Worm (Caenorhabditis elegans) whole organism, L3 larva: ENCODE data around the gene lst-5.
"Not testable (repeated sequence)": the region's sequence is repeated elsewhere in the genome, so short reads cannot be mapped to it uniquely, and the experiment has no call there.

Experiments
- R02D3.7 ChIP-seq: fragments of 150-350 bp; optimal IDR thresholded peaks from 2 replicates; lab custom pipeline; 2014; ENCODE audit warnings: missing biosample characterization, missing genetic modification characterization
- aly-2 ChIP-seq: fragments of 150-350 bp; optimal IDR thresholded peaks from 2 replicates; lab custom pipeline; 2014; ENCODE audit warnings: missing biosample characterization, missing genetic modification characterization
- ceh-16 ChIP-seq: sonication (generic microtip); optimal IDR thresholded peaks from 2 replicates; lab custom pipeline; 2017; ENCODE audit warnings: missing biosample characterization, missing genetic modification characterization
- ceh-28 ChIP-seq: fragments of 150-350 bp; optimal IDR thresholded peaks from 2 replicates; lab custom pipeline; 2014; ENCODE audit warnings: missing biosample characterization, missing genetic modification reagents, missing genetic modification characterization
- ceh-82 ChIP-seq: fragments of 150-350 bp; optimal IDR thresholded peaks from 2 replicates; lab custom pipeline; 2014; ENCODE audit warnings: missing biosample characterization, missing genetic modification characterization
- ceh-9 ChIP-seq: sonication (generic microtip); optimal IDR thresholded peaks from 2 replicates; lab custom pipeline; 2018; ENCODE audit warnings: missing biosample characterization, missing genetic modification characterization
- daf-12 ChIP-seq: fragments of 150-350 bp; optimal IDR thresholded peaks from 2 replicates; lab custom pipeline; 2014; ENCODE audit warnings: missing biosample characterization, missing genetic modification reagents, missing genetic modification characterization
- egl-27 ChIP-seq: sonication (generic microtip); optimal IDR thresholded peaks from 4 replicates; lab custom pipeline; 2017; ENCODE audit warnings: missing biosample characterization, missing genetic modification reagents, missing genetic modification characterization
- egl-5 ChIP-seq: fragments of 150-350 bp; optimal IDR thresholded peaks from 2 replicates; lab custom pipeline; 2017; ENCODE audit warnings: missing biosample characterization, missing genetic modification reagents, missing genetic modification characterization, inconsistent platforms
- elt-1 ChIP-seq: fragments of 150-350 bp; optimal IDR thresholded peaks from 2 replicates; lab custom pipeline; 2014; ENCODE audit warnings: missing biosample characterization, missing genetic modification characterization
- elt-2 ChIP-seq: sonication (generic microtip); optimal IDR thresholded peaks from 2 replicates; lab custom pipeline; 2016; ENCODE audit warnings: missing genetic modification reagents, mild to moderate bottlenecking, missing genetic modification characterization, missing compliant biosample characterization
- elt-3 ChIP-seq, 3 experiments: fragments of 150-350 bp in 1 of 3; sonication (generic microtip) in 2 of 3; optimal IDR thresholded peaks; 2 replicates in 2 of 3; 4 replicates in 1 of 3; lab custom pipeline; 2014 to 2017; ENCODE audit warnings: missing biosample characterization in 3 of 3, missing genetic modification characterization in 3 of 3
- eor-1 ChIP-seq, 2 experiments: fragments of 150-350 bp; optimal IDR thresholded peaks; 2 replicates each; lab custom pipeline; 2014 to 2018; ENCODE audit warnings: missing biosample characterization in 2 of 2, missing genetic modification characterization in 2 of 2
- fkh-10 ChIP-seq: sonication (generic microtip); optimal IDR thresholded peaks from 2 replicates; lab custom pipeline; 2017; ENCODE audit warnings: missing biosample characterization, missing genetic modification reagents, missing genetic modification characterization
- fkh-2 ChIP-seq: fragments of 150-350 bp; optimal IDR thresholded peaks from 2 replicates; lab custom pipeline; 2014; ENCODE audit warnings: missing biosample characterization, missing genetic modification reagents, missing genetic modification characterization
- hmg-11 ChIP-seq: sonication (generic microtip); optimal IDR thresholded peaks from 2 replicates; lab custom pipeline; 2016; ENCODE audit warnings: missing genetic modification characterization, missing compliant biosample characterization
- lin-15B ChIP-seq: fragments of 150-350 bp; optimal IDR thresholded peaks from 2 replicates; lab custom pipeline; 2014; ENCODE audit warnings: missing biosample characterization, missing genetic modification characterization
- lin-39 ChIP-seq: fragments of 150-350 bp; optimal IDR thresholded peaks from 2 replicates; lab custom pipeline; 2018; ENCODE audit warnings: missing biosample characterization, missing genetic modification reagents, missing genetic modification characterization
- lsy-12 ChIP-seq: sonication (generic microtip); optimal IDR thresholded peaks from 2 replicates; lab custom pipeline; 2016; ENCODE audit warnings: mild to moderate bottlenecking, missing genetic modification characterization, missing compliant biosample characterization
- mdl-1 ChIP-seq: fragments of 150-350 bp; optimal IDR thresholded peaks from 2 replicates; lab custom pipeline; 2014; ENCODE audit warnings: missing biosample characterization, missing genetic modification characterization
- mml-1 ChIP-seq: fragments of 150-350 bp; sonication (generic microtip); optimal IDR thresholded peaks from 3 replicates; lab custom pipeline; 2014; ENCODE audit warnings: missing biosample characterization, missing genetic modification characterization
- nfya-1 ChIP-seq: sonication (generic microtip); optimal IDR thresholded peaks from 2 replicates; lab custom pipeline; 2017; ENCODE audit warnings: missing genetic modification characterization, mild to moderate bottlenecking, missing compliant biosample characterization, antibody characterized with exemption, moderate library complexity; ENCODE audit not compliant: insufficient read depth
- nhr-11 ChIP-seq: fragments of 150-350 bp; optimal IDR thresholded peaks from 2 replicates; lab custom pipeline; 2014; ENCODE audit warnings: missing biosample characterization, missing genetic modification characterization
- nhr-12 ChIP-seq: fragments of 150-350 bp; optimal IDR thresholded peaks from 2 replicates; lab custom pipeline; 2014; ENCODE audit warnings: missing biosample characterization, missing genetic modification characterization
- nhr-23 ChIP-seq: fragments of 150-350 bp; optimal IDR thresholded peaks from 2 replicates; lab custom pipeline; 2014; ENCODE audit warnings: missing biosample characterization, missing genetic modification reagents, missing genetic modification characterization
- nhr-43 ChIP-seq: sonication (generic microtip); optimal IDR thresholded peaks from 2 replicates; lab custom pipeline; 2016; ENCODE audit warnings: mild to moderate bottlenecking, missing genetic modification characterization, missing compliant biosample characterization; ENCODE audit not compliant: poor library complexity, severe bottlenecking
- nhr-67 ChIP-seq: fragments of 150-350 bp; optimal IDR thresholded peaks from 2 replicates; lab custom pipeline; 2014; ENCODE audit warnings: missing biosample characterization, missing genetic modification characterization
- nhr-76 ChIP-seq: fragments of 150-350 bp; sonication (generic microtip); optimal IDR thresholded peaks from 5 replicates; lab custom pipeline; 2014; ENCODE audit warnings: missing biosample characterization, missing genetic modification characterization
- nhr-77 ChIP-seq: fragments of 150-350 bp; optimal IDR thresholded peaks from 2 replicates; lab custom pipeline; 2014; ENCODE audit warnings: missing biosample characterization, missing genetic modification characterization
- pha-4 ChIP-seq: fragments of 150-350 bp; optimal IDR thresholded peaks from 2 replicates; lab custom pipeline; 2014; ENCODE audit warnings: missing biosample characterization, missing genetic modification reagents, missing genetic modification characterization
- sea-2 ChIP-seq: fragments of 150-350 bp; sonication (generic microtip); optimal IDR thresholded peaks from 4 replicates; lab custom pipeline; 2014; ENCODE audit warnings: missing biosample characterization, missing genetic modification reagents, missing genetic modification characterization
- snpc-4 ChIP-seq: fragments of 150-350 bp; optimal IDR thresholded peaks from 2 replicates; lab custom pipeline; 2014; ENCODE audit warnings: missing biosample characterization, missing genetic modification characterization
- unc-39 ChIP-seq: sonication (generic microtip); optimal IDR thresholded peaks from 4 replicates; lab custom pipeline; 2017; ENCODE audit warnings: missing biosample characterization, missing genetic modification characterization
- unc-62 ChIP-seq: fragments of 150-350 bp; sonication (generic microtip); optimal IDR thresholded peaks from 4 replicates; lab custom pipeline; 2014; ENCODE audit warnings: missing biosample characterization, missing genetic modification reagents, missing genetic modification characterization
- zag-1 ChIP-seq: fragments of 150-350 bp; optimal IDR thresholded peaks from 2 replicates; lab custom pipeline; 2014; ENCODE audit warnings: missing biosample characterization, missing genetic modification characterization
- ztf-11 ChIP-seq: fragments of 150-350 bp; optimal IDR thresholded peaks from 2 replicates; lab custom pipeline; 2014; ENCODE audit warnings: missing biosample characterization, missing genetic modification characterization
- ztf-4 ChIP-seq: fragments of 150-350 bp; optimal IDR thresholded peaks from 2 replicates; lab custom pipeline; 2014; ENCODE audit warnings: missing biosample characterization, missing genetic modification characterization

Gene lst-5

DNA sequence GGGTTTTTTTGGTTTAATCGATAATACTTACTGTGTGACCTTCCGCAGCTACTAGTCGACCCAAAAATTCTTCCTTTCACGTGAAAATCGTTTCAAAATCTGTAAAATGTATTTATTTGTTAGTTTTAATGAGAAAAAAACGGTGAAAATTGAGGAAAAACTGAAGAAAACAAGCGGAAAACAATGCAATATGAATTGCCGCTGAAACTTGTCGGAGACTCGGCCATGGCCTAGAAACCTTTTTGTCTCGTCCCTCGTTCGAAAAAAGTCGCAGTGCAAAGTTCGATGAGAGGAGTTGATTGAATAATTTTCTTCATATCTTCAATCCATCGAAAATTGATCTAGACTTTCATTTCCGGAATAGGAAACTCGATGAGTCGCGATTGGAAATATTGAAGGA lies 45.0 kb upstream of the lst-5 start, which contains the start of gene C15F1.8:
Gene C15F1.8, minus strand, starts transcription at position 101 of the 400 bp plus-strand sequence.
- not testable (repeated sequence) for TF ChIP-seq lin-15B, nhr-77, egl-27 (tag; lab: Kevin White, UChicago)

DNA sequence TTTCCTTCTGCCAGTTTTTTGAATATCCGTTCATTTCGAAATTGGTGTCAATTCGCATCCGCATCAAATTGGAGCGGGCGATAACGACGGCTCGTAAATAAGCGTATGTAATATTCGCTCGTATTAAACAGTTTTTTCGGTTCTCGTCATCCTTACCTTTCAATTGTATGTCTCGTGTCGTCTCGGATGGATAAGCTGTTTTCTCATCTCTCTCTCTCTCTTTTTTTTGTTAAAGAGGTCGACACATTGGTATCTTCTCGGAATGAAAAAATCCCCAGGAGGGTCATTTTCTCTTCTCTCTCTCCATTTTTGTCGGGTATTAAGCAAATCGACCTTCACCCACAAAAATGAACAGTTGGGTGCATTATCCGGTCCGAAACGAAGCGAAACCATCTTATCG lies 43.8 kb upstream of the lst-5 start:
- no peak for TF ChIP-seq mdl-1 (tag; lab: Kevin White, UChicago)
- TF ChIP-seq nhr-23, result peak; percentile 73
- TF ChIP-seq ceh-16 (tag; lab: Kevin White, UChicago), result no peak
- TF ChIP-seq fkh-2 (tag; lab: Kevin White, UChicago), result no peak
- TF ChIP-seq, all 47 proteins: peak for 1

- TF ChIP-seq aly-2 (no peak), hmg-11 (tag; lab: Kevin White, UChicago) (no peak), mml-1 (tag; lab: Kevin White, UChicago) (no peak), pha-4 (tag; lab: Kevin White, UChicago) (no peak), fkh-2 (tag; lab: Kevin White, UChicago) (no peak), sea-2 (GFP tag; lab: Kevin White, UChicago) (no peak), daf-12 (no peak), nhr-76 (no peak), nhr-23 (no peak), nhr-11 (no peak), ceh-28 (tag; lab: Kevin White, UChicago) (no peak), nhr-43 (tag; lab: Kevin White, UChicago) (no peak), elt-1 (no peak), zag-1 (tag; lab: Kevin White, UChicago) (no peak), R02D3.7 (no peak), eor-1 (tag; optimal IDR thresholded peaks at IDR 0.05; lab: Kevin White, UChicago) (no peak), ztf-4 (tag; lab: Kevin White, UChicago) (no peak), nhr-67 (tag; lab: Kevin White, UChicago) (no peak), nfya-1 (no peak), nhr-12 (no peak)
Observed at ce11 chrII:6979646-6980045, 43.1 kb upstream of the lst-5 start, which contains the start of gene C15F1.2. TSS of gene C15F1.2 (plus strand) at chrII:6979953.

DNA sequence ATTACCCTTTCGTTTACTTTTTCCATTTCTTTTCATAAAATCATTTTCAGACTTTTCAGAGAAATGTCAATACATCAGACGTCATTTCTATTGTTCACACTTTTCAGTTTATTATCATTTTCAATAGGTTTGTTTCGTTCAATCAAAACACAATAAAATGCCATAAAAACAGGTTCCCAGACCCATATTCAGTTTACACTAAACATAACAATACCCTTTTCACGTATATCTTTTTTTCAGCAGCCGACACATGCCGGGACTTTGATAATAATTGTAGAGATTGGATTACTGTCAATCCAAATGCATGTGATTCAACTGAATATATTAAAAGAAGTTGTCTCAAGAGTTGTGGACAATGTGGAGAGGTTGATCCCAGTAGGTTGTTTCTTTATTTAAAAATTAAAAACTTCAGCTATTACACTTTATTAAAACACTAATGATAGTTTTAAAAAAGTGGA lies 32.9 kb upstream of the lst-5 start, which contains the start of gene C15F1.1:
Gene C15F1.1, plus strand, starts transcription at position 51 of the 458 bp plus-strand sequence.
- TF ChIP-seq snpc-4, result peak; percentile 77
- TF ChIP-seq nhr-12, result no peak

ce11 chrII:6992949-6993348 lies 29.8 kb upstream of the lst-5 start:
- no peak for TF ChIP-seq aly-2
- TF ChIP-seq egl-27 (tag; lab: Kevin White, UChicago), result no peak
- TF ChIP-seq unc-62 (GFP tag; lab: Kevin White, UChicago), result peak; percentile 12
- no peak for TF ChIP-seq unc-39 (tag; lab: Kevin White, UChicago)
- no peak for TF ChIP-seq elt-3 (tag; optimal IDR thresholded peaks at IDR 0.05; lab: Kevin White, UChicago)
- TF ChIP-seq lin-15B (tag; lab: Kevin White, UChicago), result peak; percentile 1
- TF ChIP-seq egl-5 (tag; lab: Kevin White, UChicago), result peak; percentile 36
- peak; percentile 11 for TF ChIP-seq hmg-11 (tag; lab: Kevin White, UChicago)
- TF ChIP-seq ceh-9 (tag; lab: Kevin White, UChicago), result no peak
- peak; percentile 94 for TF ChIP-seq fkh-10 (GFP tag; lab: Kevin White, UChicago)
- TF ChIP-seq daf-12, result no peak
- no peak for TF ChIP-seq ceh-82 (tag; lab: Kevin White, UChicago)
- TF ChIP-seq elt-2, result no peak
- no peak for TF ChIP-seq ztf-11 (tag; lab: Kevin White, UChicago)
- peak; percentile 15 for TF ChIP-seq lsy-12 (tag; lab: Kevin White, UChicago)
- no peak for TF ChIP-seq mdl-1 (tag; lab: Kevin White, UChicago)
- peak; percentile 18 for TF ChIP-seq ceh-28 (tag; lab: Kevin White, UChicago)
- no peak for TF ChIP-seq nhr-67 (tag; lab: Kevin White, UChicago)
- TF ChIP-seq lin-39, result peak; percentile 60
- peak; percentile 88 for TF ChIP-seq nfya-1
